Fruit fly (Drosophila melanogaster): ENCODE data around the gene Naglu.

Naglu gene

dm6 chr2L:8449358-8449757 is 37.7 kb upstream of the Naglu start, which contains the start of gene Aasdh (continued):
- peak; percentile 22 for TF ChIP-seq BEAF-32 (GFP tag; optimal IDR thresholded peaks at IDR 0.05)
- no peak for TF ChIP-seq CG16863 (GFP tag; optimal IDR thresholded peaks at IDR 0.05)
- no peak for TF ChIP-seq nerfin-1 (tag; optimal IDR thresholded peaks at IDR 0.05)
- TF ChIP-seq Poxn (GFP tag; IDR thresholded peaks at IDR 0.05) = no peak
- TF ChIP-seq Hr51 (GFP tag; optimal IDR thresholded peaks at IDR 0.05) = no peak
- no peak for TF ChIP-seq CG6854 (GFP tag; optimal IDR thresholded peaks at IDR 0.05)
- TF ChIP-seq nau (GFP tag; optimal IDR thresholded peaks at IDR 0.05) = no peak
- TF ChIP-seq lilli (GFP tag; optimal IDR thresholded peaks at IDR 0.05) = no peak
- TF ChIP-seq CG16815 (GFP tag; optimal IDR thresholded peaks at IDR 0.05) = no peak
- peak; percentile 33 for TF ChIP-seq CG17186 (GFP tag; optimal IDR thresholded peaks at IDR 0.05)
- peak in 1 of 2 experiments; percentile 88 for TF ChIP-seq crp (GFP tag; optimal IDR thresholded peaks at IDR 0.05)
- no peak for TF ChIP-seq Nf-YB (GFP tag; optimal IDR thresholded peaks at IDR 0.05)
- TF ChIP-seq grn (GFP tag; optimal IDR thresholded peaks at IDR 0.05) = peak; percentile 12
- no peak for TF ChIP-seq pros (GFP tag; optimal IDR thresholded peaks at IDR 0.05)
- TF ChIP-seq CG2116 (GFP tag; optimal IDR thresholded peaks at IDR 0.05) = peak; percentile 57
- TF ChIP-seq CG12769 (tag; optimal IDR thresholded peaks at IDR 0.05) = no peak
- TF ChIP-seq Antp (GFP tag; optimal IDR thresholded peaks at IDR 0.05) = no peak
- TF ChIP-seq MBD-R2 (GFP tag; IDR thresholded peaks at IDR 0.05) = peak; percentile 77
- peak; percentile 84 for TF ChIP-seq Dp (GFP tag; optimal IDR thresholded peaks at IDR 0.05)
- peak; percentile 34; the same call in 1 of the 2 replicates for TF ChIP-seq Scr (GFP tag; IDR thresholded peaks at IDR 0.05; ENCODE audit: partially characterized antibody)
- TF ChIP-seq CG33557 (GFP tag; optimal IDR thresholded peaks at IDR 0.05) = no peak
- TF ChIP-seq CG11723 (GFP tag; optimal IDR thresholded peaks at IDR 0.05) = no peak
- TF ChIP-seq CG4360 (GFP tag; IDR thresholded peaks at IDR 0.05) = peak; percentile 77
- TF ChIP-seq sd (tag; optimal IDR thresholded peaks at IDR 0.05) = no peak
- no peak for TF ChIP-seq da (GFP tag; optimal IDR thresholded peaks at IDR 0.05)
- peak; percentile 90 for TF ChIP-seq E2f2 (GFP tag; IDR thresholded peaks at IDR 0.05)
- TF ChIP-seq CG34224 (GFP tag; IDR thresholded peaks at IDR 0.05; ENCODE audit: partially characterized antibody) = peak; percentile 19; the same call in 1 of the 3 replicates
- peak; percentile 21 for TF ChIP-seq MESR4 (GFP tag; optimal IDR thresholded peaks at IDR 0.05)
- TF ChIP-seq Myb (GFP tag; optimal IDR thresholded peaks at IDR 0.05) = no peak
- TF ChIP-seq Atf6 (GFP tag; IDR thresholded peaks at IDR 0.05) = no peak
- TF ChIP-seq CG9817 (tag; optimal IDR thresholded peaks at IDR 0.05) = no peak
- TF ChIP-seq Sox102F (GFP tag; optimal IDR thresholded peaks at IDR 0.05) = no peak
- TF ChIP-seq bowl (GFP tag; IDR thresholded peaks at IDR 0.05) = 0 out of 2 replicates have a peak, but pooled peaks have one; percentile 14
- TF ChIP-seq CG17359 (tag; optimal IDR thresholded peaks at IDR 0.05) = no peak
- no peak for TF ChIP-seq CG3281 (GFP tag; optimal IDR thresholded peaks at IDR 0.05)
- no peak for TF ChIP-seq NC2α (GFP tag; optimal IDR thresholded peaks at IDR 0.05)
- 0 out of 3 replicates have a peak, but pooled peaks have one; percentile 19 for TF ChIP-seq Opbp (GFP tag; IDR thresholded peaks at IDR 0.05; ENCODE audit: partially characterized antibody)
- no peak for TF ChIP-seq CG18011 (GFP tag; optimal IDR thresholded peaks at IDR 0.05)
- TF ChIP-seq CG13287 (GFP tag; IDR thresholded peaks at IDR 0.05; ENCODE audit: partially characterized antibody) = peak; percentile 48; the same call in 1 of the 2 replicates
- TF ChIP-seq unc-4 (GFP tag; IDR thresholded peaks at IDR 0.05; ENCODE audit: partially characterized antibody) = peak; percentile 43; the same call in 1 of the 2 replicates
- TF ChIP-seq stc (GFP tag; IDR thresholded peaks at IDR 0.05) = no peak

Measured in whole organism, embryonic.